Worm (Caenorhabditis elegans): Measurements from ENCODE around the gene F57B1.9.
A peak's percentile ranks its signal among the peaks of the same experiment; 100 is the strongest.

Gene F57B1.9

DNA sequence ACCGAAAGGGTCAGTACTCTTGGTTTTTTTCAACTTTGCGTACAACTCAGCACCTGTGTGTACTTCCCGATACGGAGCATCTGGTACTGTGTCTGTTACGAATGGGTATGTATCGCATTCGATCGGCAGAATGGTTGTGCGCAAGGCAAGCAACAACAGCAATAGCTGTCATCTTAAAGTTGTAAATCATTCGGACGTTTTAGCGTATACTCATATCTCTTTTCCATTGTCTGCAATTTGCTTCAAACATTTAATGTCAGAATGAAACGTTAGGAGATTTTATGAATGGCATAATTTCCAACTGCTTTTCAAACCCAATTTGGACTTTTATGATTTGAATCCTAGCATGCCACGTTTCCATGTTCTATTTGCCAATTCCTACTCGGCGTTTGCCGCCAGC is 40.6 kb downstream of the F57B1.9 start:
- no peak for TF ChIP-seq ahr-1 (tag; optimal IDR thresholded peaks at IDR 0.05)
- peak; percentile 72 for TF ChIP-seq unc-55 (GFP tag; optimal IDR thresholded peaks at IDR 0.05)

DNA sequence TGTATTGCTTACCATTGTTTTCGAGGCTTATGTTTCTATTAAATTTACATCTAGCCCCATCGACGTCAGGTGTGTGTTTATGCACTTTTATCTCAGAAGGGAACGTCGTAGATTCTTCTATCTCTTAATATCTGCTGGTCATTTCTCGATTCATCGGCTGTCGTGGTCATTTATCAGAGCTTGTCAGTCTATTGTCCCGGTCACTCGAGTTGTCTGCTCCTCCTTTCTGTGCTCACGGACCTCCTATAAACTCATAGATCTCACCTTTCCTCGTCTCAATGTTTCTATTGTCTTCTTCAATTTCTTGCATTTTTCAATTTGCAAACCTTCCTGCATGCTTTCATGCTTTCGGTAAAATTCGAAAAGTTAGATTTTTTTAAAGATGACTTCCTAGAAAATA is 43.5 kb downstream of the F57B1.9 start:
- TF ChIP-seq ceh-9 (tag; optimal IDR thresholded peaks at IDR 0.05) = no peak
- peak; percentile 82 for TF ChIP-seq unc-55 (GFP tag; optimal IDR thresholded peaks at IDR 0.05)

DNA sequence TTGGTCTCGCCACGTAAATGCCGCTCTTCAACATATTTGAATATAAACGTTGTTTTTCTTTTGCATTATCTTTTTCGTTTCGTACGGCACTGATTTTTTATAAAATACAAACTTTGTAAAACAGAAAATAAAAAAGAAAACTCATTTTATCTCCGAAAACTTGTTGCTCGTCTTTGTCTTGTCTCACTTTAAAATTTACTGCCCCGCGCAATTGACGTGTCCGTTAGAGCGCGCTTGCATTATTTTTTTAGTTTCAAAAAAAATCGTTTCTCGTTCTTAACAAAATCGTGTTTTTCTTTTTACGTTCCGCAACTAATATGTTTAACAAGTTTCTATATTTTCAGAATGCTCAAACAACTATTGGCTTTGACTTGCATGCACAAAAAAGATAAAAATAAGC is 45.1 kb downstream of the F57B1.9 start, which contains the start of gene noca-1:
Gene noca-1, plus strand, starts transcription at position 345 of the 400 bp plus-strand sequence.
- TF ChIP-seq T23F11.4 (GFP tag; optimal IDR thresholded peaks at IDR 0.05) (no peak), unc-55 (GFP tag; optimal IDR thresholded peaks at IDR 0.05) (no peak), fkh-6 (tag; optimal IDR thresholded peaks at IDR 0.05) (no peak), unc-3 (GFP tag; conservative IDR thresholded peaks at IDR 0.05) (no peak), unc-3 (tag; optimal IDR thresholded peaks at IDR 0.05) (no peak), pros-1 (tag; optimal IDR thresholded peaks at IDR 0.05) (no peak)

All from whole organism, late embryonic.